Worm (Caenorhabditis elegans) whole organism, L2 larva: ENCODE results near the gene ZK228.3.

Experiments used
- ama-1 ChIP-seq: fragments of 150-350 bp; optimal IDR thresholded peaks from 2 replicates; lab custom pipeline; 2018; ENCODE audit warnings: inconsistent platforms
- ceh-82 ChIP-seq: fragments of 150-350 bp; optimal IDR thresholded peaks from 2 replicates; lab custom pipeline; 2014; ENCODE audit warnings: missing biosample characterization, missing genetic modification characterization
- lin-13 ChIP-seq: fragments of 150-350 bp; optimal IDR thresholded peaks from 2 replicates; lab custom pipeline; 2014; ENCODE audit warnings: missing biosample characterization, missing genetic modification reagents, missing genetic modification characterization
- nhr-237 ChIP-seq: fragments of 150-350 bp; optimal IDR thresholded peaks from 2 replicates; lab custom pipeline; 2014; ENCODE audit warnings: missing biosample characterization, missing genetic modification characterization
- sma-9 ChIP-seq, 2 experiments: fragments of 150-350 bp in 1 of 2; sonication (generic microtip) in 1 of 2; optimal IDR thresholded peaks; 2 replicates each; lab custom pipeline; 2014 to 2016; ENCODE audit warnings: missing genetic modification characterization in 2 of 2, mild to moderate bottlenecking in 1 of 2, missing biosample characterization in 1 of 2, missing compliant biosample characterization in 1 of 2, missing genetic modification reagents in 1 of 2, moderate library complexity in 1 of 2
- unc-62 ChIP-seq: fragments of 150-350 bp; optimal IDR thresholded peaks from 2 replicates; lab custom pipeline; 2014; ENCODE audit warnings: missing biosample characterization, missing genetic modification reagents, missing genetic modification characterization
- ztf-11 ChIP-seq: sonication (generic microtip); optimal IDR thresholded peaks from 2 replicates; lab custom pipeline; 2017; ENCODE audit warnings: missing biosample characterization, missing genetic modification characterization

- TF ChIP-seq sma-9 (GFP tag; optimal IDR thresholded peaks at IDR 0.05; lab: Kevin White, UChicago) (no peak), sma-9 (tag; optimal IDR thresholded peaks at IDR 0.05; lab: Kevin White, UChicago) (no peak), nhr-237 (no peak), ztf-11 (tag; lab: Kevin White, UChicago) (no peak), unc-62 (no peak), ama-1 (no peak), ceh-82 (no peak), lin-13 (GFP tag; lab: Kevin White, UChicago) (no peak)
Observed at ce11 chrV:18414051-18414450, 47.0 kb downstream of the ZK228.3 start, which contains the start of gene txt-8.
